Worm (Caenorhabditis elegans) whole organism, L1 larva: ENCODE data around the gene F35D2.6.

Experiments used
- dpl-1 ChIP-seq, 3 experiments: fragments of 150-350 bp in 2 of 3; sonication (generic microtip) in 1 of 3; optimal IDR thresholded peaks; 2 replicates each; lab custom pipeline; 2014 to 2017; ENCODE audit warnings: missing biosample characterization in 3 of 3, missing genetic modification characterization in 3 of 3, missing genetic modification reagents in 3 of 3
- nhr-11 ChIP-seq: fragments of 150-350 bp; optimal IDR thresholded peaks from 2 replicates; lab custom pipeline; 2014; ENCODE audit warnings: missing biosample characterization, missing genetic modification characterization

ce11 chrII:7562616-7563015 is 14.9 kb upstream of the F35D2.6 start:
- TF ChIP-seq dpl-1 (GFP tag; optimal IDR thresholded peaks at IDR 0.05; lab: Kevin White, UChicago) (no peak), nhr-11 (tag; lab: Kevin White, UChicago) (no peak)
